Worm (Caenorhabditis elegans): ENCODE data around the gene kmo-2.

kmo-2 gene

DNA sequence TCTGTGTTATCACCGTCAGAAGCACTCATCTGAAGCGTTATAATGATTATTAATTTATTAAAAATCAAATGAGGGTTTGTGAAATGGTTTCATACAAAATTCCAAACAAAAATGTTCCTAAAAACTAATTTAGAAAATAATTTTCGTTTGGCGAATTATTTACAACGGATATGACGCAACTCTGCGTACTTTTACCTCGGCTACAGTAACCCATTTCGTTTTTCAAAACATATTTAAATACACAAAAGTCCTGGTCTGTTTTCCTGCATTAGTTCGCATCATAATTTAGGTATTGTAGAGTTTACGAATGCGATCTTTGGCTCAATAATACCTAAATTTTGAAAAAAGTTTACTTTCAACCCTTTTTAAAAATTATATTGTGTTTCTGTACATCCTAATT is 8.6 kb downstream of the kmo-2 start, which contains the start of gene R07B7.2:
Gene R07B7.2 (minus strand): TSS at position 35 of the 400 bp plus-strand sequence.
- no peak for TF ChIP-seq ceh-16 (tag; optimal IDR thresholded peaks at IDR 0.05)
- TF ChIP-seq mab-5 (tag; optimal IDR thresholded peaks at IDR 0.05), result no peak
- TF ChIP-seq sem-4 (tag; optimal IDR thresholded peaks at IDR 0.05), result no peak
- TF ChIP-seq ama-1 (optimal IDR thresholded peaks at IDR 0.05), result no peak
- TF ChIP-seq zag-1 (tag; optimal IDR thresholded peaks at IDR 0.05), result no peak
- no peak for TF ChIP-seq lin-13 (GFP tag; optimal IDR thresholded peaks at IDR 0.05)
- no peak for TF ChIP-seq ztf-4 (tag; optimal IDR thresholded peaks at IDR 0.05)
- no peak for TF ChIP-seq gmeb-1 (tag; optimal IDR thresholded peaks at IDR 0.05)
- TF ChIP-seq Y55F3AM.14 (GFP tag; optimal IDR thresholded peaks at IDR 0.05), result no peak
- no peak for TF ChIP-seq unc-55 (GFP tag; optimal IDR thresholded peaks at IDR 0.05)
- TF ChIP-seq skn-1 (tag; optimal IDR thresholded peaks at IDR 0.05), result no peak
- no peak for TF ChIP-seq ztf-11 (tag; optimal IDR thresholded peaks at IDR 0.05)
- TF ChIP-seq alr-1 (tag; optimal IDR thresholded peaks at IDR 0.05), result no peak
- TF ChIP-seq unc-62 (GFP tag; optimal IDR thresholded peaks at IDR 0.05), result no peak
- TF ChIP-seq crh-2 (tag; optimal IDR thresholded peaks at IDR 0.05), result no peak
- no peak for TF ChIP-seq lin-11 (tag; optimal IDR thresholded peaks at IDR 0.05)
- TF ChIP-seq nhr-11 (tag; optimal IDR thresholded peaks at IDR 0.05), result no peak
- no peak for TF ChIP-seq snpc-4 (tag; optimal IDR thresholded peaks at IDR 0.05)

DNA sequence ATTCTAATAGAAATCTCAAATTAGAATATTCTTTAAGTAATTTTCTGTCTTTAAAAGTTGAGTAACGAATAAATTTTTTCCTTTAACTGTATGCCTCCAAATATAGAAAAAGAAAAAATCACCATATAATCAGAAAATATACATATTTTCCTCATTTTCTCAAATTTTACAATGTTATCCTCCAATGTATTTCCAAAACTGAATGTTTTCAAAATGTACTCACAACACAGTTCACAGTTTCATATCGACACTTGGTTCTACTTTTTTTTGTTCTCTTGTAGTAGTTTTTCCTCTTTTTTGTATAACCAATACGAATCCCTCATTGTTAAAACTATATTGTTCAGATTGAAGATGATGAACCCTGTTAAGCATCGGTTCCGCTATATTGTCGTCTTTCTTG is 14.7 kb downstream of the kmo-2 start, which contains the start of gene F10C2.7:
Gene F10C2.7 (plus strand): TSS at position 301 of the 400 bp plus-strand sequence.
- TF ChIP-seq mbf-1 (tag; optimal IDR thresholded peaks at IDR 0.05) (no peak), nhr-11 (tag; optimal IDR thresholded peaks at IDR 0.05) (no peak), nhr-77 (tag; optimal IDR thresholded peaks at IDR 0.05) (no peak), ceh-82 (tag; optimal IDR thresholded peaks at IDR 0.05) (no peak), peb-1 (tag; optimal IDR thresholded peaks at IDR 0.05) (no peak), nhr-6 (tag; optimal IDR thresholded peaks at IDR 0.05) (no peak), crh-2 (tag; optimal IDR thresholded peaks at IDR 0.05) (no peak), unc-39 (tag; optimal IDR thresholded peaks at IDR 0.05) (no peak), zag-1 (tag; optimal IDR thresholded peaks at IDR 0.05) (no peak), elt-1 (tag; optimal IDR thresholded peaks at IDR 0.05) (no peak), blmp-1 (tag; optimal IDR thresholded peaks at IDR 0.05; ENCODE audit: insufficient read depth) (no peak), mab-5 (tag; optimal IDR thresholded peaks at IDR 0.05) (no peak), gmeb-1 (tag; optimal IDR thresholded peaks at IDR 0.05) (no peak)

DNA sequence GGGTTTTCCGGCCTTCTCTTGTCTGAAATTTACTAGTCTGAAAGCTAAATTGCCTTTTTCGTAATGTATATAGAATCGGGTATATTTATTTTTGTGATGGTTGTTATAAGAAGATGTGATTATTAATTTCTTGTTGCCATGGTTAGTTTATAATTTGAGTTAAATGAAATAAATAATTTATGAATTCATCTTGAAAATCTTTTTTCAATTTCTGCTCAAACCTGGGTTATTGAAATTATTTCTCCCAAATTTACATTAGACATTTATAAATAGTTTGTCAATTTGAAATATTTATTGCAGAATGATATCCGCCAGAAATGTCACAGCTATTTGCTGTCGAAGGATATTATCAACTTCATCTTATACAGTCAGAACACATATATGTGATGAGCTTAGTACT is 19.9 kb downstream of the kmo-2 start, which contains the start of gene dars-2:
Gene dars-2 (plus strand): TSS at position 301 of the 400 bp plus-strand sequence.
- TF ChIP-seq sem-4 (tag; optimal IDR thresholded peaks at IDR 0.05), result no peak
- no peak for TF ChIP-seq mab-5 (tag; optimal IDR thresholded peaks at IDR 0.05)
- TF ChIP-seq nhr-11 (tag; optimal IDR thresholded peaks at IDR 0.05), result no peak
- TF ChIP-seq alr-1 (tag; optimal IDR thresholded peaks at IDR 0.05), result no peak
- no peak for TF ChIP-seq blmp-1 (tag; optimal IDR thresholded peaks at IDR 0.05; ENCODE audit: insufficient read depth)
- no peak for TF ChIP-seq unc-55 (GFP tag; optimal IDR thresholded peaks at IDR 0.05)

DNA sequence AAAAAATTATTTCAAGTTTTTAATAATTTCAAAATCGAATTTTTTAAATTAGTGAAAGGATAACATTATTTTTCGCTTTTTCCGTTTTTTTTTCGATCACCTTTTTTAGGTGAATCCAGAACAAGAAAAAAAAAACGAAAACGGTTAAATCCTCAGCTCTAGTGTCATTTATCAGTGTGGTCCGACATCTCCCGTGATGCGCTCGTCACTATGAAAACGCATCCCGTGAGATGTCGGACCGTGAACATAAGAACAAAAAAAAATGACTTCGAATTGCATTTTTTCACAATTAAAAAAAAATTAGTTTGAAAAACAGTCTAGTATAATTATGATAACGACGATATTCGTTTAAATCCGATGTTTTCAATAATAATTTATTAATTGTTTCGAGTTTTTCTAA is 20.6 kb downstream of the kmo-2 start:
- peak; percentile 57 for TF ChIP-seq snpc-4 (tag; optimal IDR thresholded peaks at IDR 0.05)
- TF ChIP-seq elt-3 (tag; optimal IDR thresholded peaks at IDR 0.05), result no peak

DNA sequence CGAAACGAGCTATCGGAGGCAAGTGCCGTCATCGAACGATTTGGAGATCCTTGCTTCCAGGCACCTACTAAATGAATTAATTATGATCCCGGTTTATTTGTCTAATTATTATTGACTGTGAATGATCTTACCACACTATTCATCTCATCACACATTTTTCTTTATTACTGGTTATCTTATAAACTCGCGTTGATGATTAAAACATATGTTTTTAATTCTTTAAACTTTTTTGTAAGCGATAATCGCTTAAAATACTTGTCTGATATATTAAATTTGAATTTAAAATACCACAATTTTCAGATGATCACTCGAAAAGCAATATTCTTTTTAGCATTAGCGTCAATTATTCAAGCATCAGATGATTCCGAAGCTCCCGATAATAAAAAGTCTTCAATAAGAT is 23.2 kb downstream of the kmo-2 start, which contains the start of gene F10C2.5:
Gene F10C2.5 (plus strand): TSS at position 301 of the 400 bp plus-strand sequence.
- no peak for TF ChIP-seq lin-13 (GFP tag; optimal IDR thresholded peaks at IDR 0.05)
- TF ChIP-seq ztf-11 (tag; optimal IDR thresholded peaks at IDR 0.05), result no peak
- TF ChIP-seq nhr-25 (tag; optimal IDR thresholded peaks at IDR 0.05), result no peak
- TF ChIP-seq unc-55 (GFP tag; optimal IDR thresholded peaks at IDR 0.05), result no peak
- TF ChIP-seq mdl-1 (tag; optimal IDR thresholded peaks at IDR 0.05), result no peak
- no peak for TF ChIP-seq nhr-21 (tag; optimal IDR thresholded peaks at IDR 0.05)
- no peak for TF ChIP-seq ztf-4 (tag; optimal IDR thresholded peaks at IDR 0.05)
- no peak for TF ChIP-seq R02D3.7 (tag; optimal IDR thresholded peaks at IDR 0.05)
- no peak for TF ChIP-seq unc-62 (GFP tag; optimal IDR thresholded peaks at IDR 0.05)
- TF ChIP-seq crh-2 (tag; optimal IDR thresholded peaks at IDR 0.05), result no peak
- no peak for TF ChIP-seq gmeb-1 (tag; optimal IDR thresholded peaks at IDR 0.05)
- TF ChIP-seq sma-9 (GFP tag; optimal IDR thresholded peaks at IDR 0.05), result no peak
- no peak for TF ChIP-seq sma-9 (tag; optimal IDR thresholded peaks at IDR 0.05)
- no peak for TF ChIP-seq nhr-77 (tag; optimal IDR thresholded peaks at IDR 0.05)
- TF ChIP-seq mab-5 (tag; optimal IDR thresholded peaks at IDR 0.05), result no peak
- no peak for TF ChIP-seq ZK546.5 (tag; optimal IDR thresholded peaks at IDR 0.05)
